Worm (Caenorhabditis elegans): ENCODE results near the gene flh-2.
A peak's percentile ranks its signal among the peaks of the same experiment; 100 is the strongest.
"Not testable (repeated sequence)": the region's sequence is repeated elsewhere in the genome, so short reads cannot be mapped to it uniquely, and the experiment has no call there.

flh-2 gene

DNA sequence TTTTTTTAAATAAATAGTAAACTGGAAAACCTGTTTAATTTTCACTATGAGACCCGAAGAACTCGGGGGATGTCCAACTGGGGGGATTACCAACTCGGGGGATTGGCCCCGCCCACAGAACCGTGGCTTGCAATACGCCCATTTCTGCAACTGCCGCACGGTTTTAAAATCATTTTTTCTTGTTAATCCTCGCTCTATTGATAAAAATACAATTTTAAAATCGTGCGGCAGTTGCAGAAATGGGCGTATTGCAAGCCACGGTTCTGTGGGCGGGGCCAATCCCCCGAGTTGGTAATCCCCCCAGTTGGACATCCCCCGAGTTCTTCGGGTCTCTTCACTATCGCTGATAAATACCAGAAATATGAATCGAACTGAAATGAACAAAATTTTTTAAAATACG lies 29.9 kb upstream of the flh-2 start, which contains the start of gene mmab-1:
Gene mmab-1 (minus strand): TSS at position 95 of the 400 bp plus-strand sequence.
- TF ChIP-seq fax-1 (tag; optimal IDR thresholded peaks at IDR 0.05); sox-2 (GFP tag; IDR thresholded peaks at IDR 0.05); pha-4 (tag; optimal IDR thresholded peaks at IDR 0.05): not testable (repeated sequence)

DNA sequence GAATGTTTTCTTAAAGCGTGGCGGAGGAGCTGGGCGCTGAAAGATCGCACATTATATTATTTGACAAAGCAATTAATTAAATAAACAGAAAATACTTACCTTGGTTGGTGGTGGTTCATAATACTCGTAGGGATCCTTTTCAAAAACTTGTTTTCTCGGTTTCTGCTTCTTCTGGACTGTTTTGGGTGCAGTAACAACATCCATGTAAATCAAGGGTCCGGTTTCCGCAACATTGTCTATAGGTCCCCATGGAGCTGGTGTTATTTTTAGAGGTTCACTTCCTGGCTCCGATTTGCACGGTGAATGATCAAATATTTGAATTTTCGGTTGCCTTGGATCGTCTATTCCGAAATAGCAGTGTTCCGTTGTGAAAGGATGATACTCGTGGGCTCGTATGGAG lies 27.8 kb upstream of the flh-2 start:
- TF ChIP-seq sdc-2 (tag; optimal IDR thresholded peaks at IDR 0.05) = no peak
- TF ChIP-seq hlh-6 (tag; optimal IDR thresholded peaks at IDR 0.05) = no peak
- TF ChIP-seq madf-2 (tag; optimal IDR thresholded peaks at IDR 0.05) = no peak
- no peak for TF ChIP-seq hlh-15 (tag; optimal IDR thresholded peaks at IDR 0.05)
- no peak for TF ChIP-seq dmd-4 (tag; optimal IDR thresholded peaks at IDR 0.05; ENCODE audit: borderline replicate concordance)

DNA sequence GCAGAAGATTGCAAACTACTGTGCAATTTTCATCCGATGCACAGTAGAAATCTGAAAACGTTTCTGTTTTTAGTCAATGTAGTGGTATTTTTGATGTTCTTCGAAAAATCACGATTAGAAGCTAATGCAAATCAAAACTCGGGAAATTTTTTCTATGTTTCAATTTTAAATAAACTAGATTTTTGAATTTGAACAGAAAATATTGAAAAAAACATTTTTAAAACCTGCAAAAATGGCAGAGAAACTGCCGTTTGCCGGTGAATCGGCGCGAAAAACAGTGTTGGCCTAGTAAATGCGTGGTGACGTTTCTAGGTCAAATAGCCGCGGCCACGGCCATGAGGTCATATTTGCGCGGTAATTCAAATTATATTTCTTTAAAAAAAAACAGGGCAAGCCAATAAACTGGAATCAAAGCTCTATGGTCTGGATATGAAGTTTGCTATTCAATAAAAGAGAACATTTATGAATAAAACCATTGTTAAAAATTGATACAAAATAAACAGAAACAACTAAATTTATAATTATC lies 21.7 kb upstream of the flh-2 start, which contains the start of gene set-2:
Gene set-2 (minus strand): TSS at position 51 of the 526 bp plus-strand sequence.
- peak; percentile 65 for TF ChIP-seq lim-6 (tag; optimal IDR thresholded peaks at IDR 0.05)
- TF ChIP-seq ttx-3 (tag; optimal IDR thresholded peaks at IDR 0.05) = peak; percentile 35
- peak; percentile 34 for TF ChIP-seq ceh-14 (tag; optimal IDR thresholded peaks at IDR 0.05)
- no peak for TF ChIP-seq unc-55 (GFP tag; optimal IDR thresholded peaks at IDR 0.05)
- peak; percentile 67 for TF ChIP-seq elt-2 (tag; optimal IDR thresholded peaks at IDR 0.05)
- TF ChIP-seq tbx-2 (tag; optimal IDR thresholded peaks at IDR 0.05) = peak; percentile 93
- TF ChIP-seq ref-2 (tag; optimal IDR thresholded peaks at IDR 0.05) = peak; percentile 71
- TF ChIP-seq fkh-6 (tag; optimal IDR thresholded peaks at IDR 0.05) = peak; percentile 18
- TF ChIP-seq ets-4 (tag; optimal IDR thresholded peaks at IDR 0.05) = peak; percentile 91
- TF ChIP-seq mec-3 (tag; optimal IDR thresholded peaks at IDR 0.05; ENCODE audit: borderline replicate concordance) = peak; percentile 74
- peak; percentile 34 for TF ChIP-seq ahr-1 (tag; optimal IDR thresholded peaks at IDR 0.05)
- no peak for TF ChIP-seq pqm-1 (tag; optimal IDR thresholded peaks at IDR 0.05)
- peak; percentile 55 for TF ChIP-seq rnt-1 (tag; optimal IDR thresholded peaks at IDR 0.05)
- peak; percentile 91 for TF ChIP-seq C08G9.2 (tag; optimal IDR thresholded peaks at IDR 0.05)
- TF ChIP-seq ceh-34 (tag; optimal IDR thresholded peaks at IDR 0.05) = peak; percentile 34
- TF ChIP-seq nfya-1 (tag; optimal IDR thresholded peaks at IDR 0.05) = peak; percentile 32
- TF ChIP-seq unc-42 (tag; optimal IDR thresholded peaks at IDR 0.05) = peak; percentile 24
- TF ChIP-seq ceh-2 (tag; optimal IDR thresholded peaks at IDR 0.05) = peak; percentile 92
- TF ChIP-seq T23F11.4 (GFP tag; optimal IDR thresholded peaks at IDR 0.05) = no peak
- TF ChIP-seq F13H6.1 (tag; optimal IDR thresholded peaks at IDR 0.05) = peak; percentile 33
- peak; percentile 67 for TF ChIP-seq zip-5 (tag; optimal IDR thresholded peaks at IDR 0.05)
- peak; percentile 93 for TF ChIP-seq ceh-31 (tag; optimal IDR thresholded peaks at IDR 0.05)
- peak; percentile 44 for TF ChIP-seq eyg-1 (tag; optimal IDR thresholded peaks at IDR 0.05)
- TF ChIP-seq fax-1 (tag; optimal IDR thresholded peaks at IDR 0.05) = peak; percentile 62
- TF ChIP-seq lin-11 (tag; optimal IDR thresholded peaks at IDR 0.05) = no peak
- TF ChIP-seq tbx-7 (tag; optimal IDR thresholded peaks at IDR 0.05) = peak; percentile 87
- TF ChIP-seq hlh-8 (tag; optimal IDR thresholded peaks at IDR 0.05) = peak; percentile 60
- no peak for TF ChIP-seq nhr-11 (tag; optimal IDR thresholded peaks at IDR 0.05)
- no peak for TF ChIP-seq che-1 (tag; optimal IDR thresholded peaks at IDR 0.05)
- no peak for TF ChIP-seq ceh-19 (GFP tag; optimal IDR thresholded peaks at IDR 0.05)
- peak; percentile 51 for TF ChIP-seq sdc-2 (tag; optimal IDR thresholded peaks at IDR 0.05)
- no peak for TF ChIP-seq unc-3 (GFP tag; conservative IDR thresholded peaks at IDR 0.05)
- TF ChIP-seq unc-3 (tag; optimal IDR thresholded peaks at IDR 0.05) = no peak
- no peak for TF ChIP-seq hlh-6 (tag; optimal IDR thresholded peaks at IDR 0.05)
- TF ChIP-seq pha-2 (tag; optimal IDR thresholded peaks at IDR 0.05) = peak; percentile 9
